Fruit fly (Drosophila melanogaster) whole organism, embryonic: ENCODE measurements around the gene CG13965.

Experiments
- Abd-B ChIP-seq: fragments of 200-800 bp; sonication (Bioruptor generic); optimal IDR thresholded peaks from 2 replicates; lab custom pipeline; 2018; ENCODE audit warnings: missing biosample characterization, mild to moderate bottlenecking, missing genetic modification characterization, moderate library complexity
- Awh ChIP-seq: fragments of 200-800 bp; sonication (Bioruptor generic); IDR thresholded peaks from 2 replicates; pipeline ENCODE4, ENCODE4 v1.3.6; 2022; ENCODE audit warnings: missing biosample characterization, missing genetic modification characterization
- B-H2 ChIP-seq: fragments of 200-800 bp; sonication (Bioruptor generic); optimal IDR thresholded peaks from 2 replicates; lab custom pipeline; 2018; ENCODE audit warnings: missing biosample characterization, mild to moderate bottlenecking, missing genetic modification characterization
- BEAF-32 ChIP-seq: fragments of 200-800 bp; sonication (Bioruptor generic); optimal IDR thresholded peaks from 3 replicates; lab custom pipeline; 2017; ENCODE audit warnings: missing biosample characterization, missing genetic modification characterization, mild to moderate bottlenecking, moderate library complexity, missing genetic modification reagents
- Bdp1 ChIP-seq: fragments of 200-800 bp; sonication (Bioruptor generic); optimal IDR thresholded peaks from 3 replicates; lab custom pipeline; 2016; ENCODE audit warnings: missing biosample characterization, missing genetic modification characterization
- Bgb ChIP-seq: fragments of 200-800 bp; sonication (Bioruptor generic); IDR thresholded peaks from 2 replicates; pipeline ENCODE4 v1.3.6; 2022; ENCODE audit warnings: missing biosample characterization, missing genetic modification characterization; ENCODE audit not compliant: partially characterized antibody
- CG10267 ChIP-seq: fragments of 200-800 bp; sonication (Bioruptor generic); optimal IDR thresholded peaks from 2 replicates; lab custom pipeline; 2018; ENCODE audit warnings: missing biosample characterization, mild to moderate bottlenecking, missing genetic modification characterization, moderate library complexity
- CG12659 ChIP-seq: fragments of 200-800 bp; sonication (Bioruptor generic); optimal IDR thresholded peaks from 3 replicates; lab custom pipeline; 2017; ENCODE audit warnings: mild to moderate bottlenecking, missing biosample characterization, missing genetic modification reagents, missing genetic modification characterization
- CG13287 ChIP-seq: fragments of 200-800 bp; sonication (Bioruptor generic); IDR thresholded peaks from 2 replicates; pipeline ENCODE4 v1.3.6; 2022; ENCODE audit warnings: missing biosample characterization, missing genetic modification characterization; ENCODE audit not compliant: partially characterized antibody
- CG14860 ChIP-seq: fragments of 200-800 bp; sonication (Bioruptor generic); IDR thresholded peaks from 3 replicates; pipeline ENCODE4 v1.3.6; 2022; ENCODE audit warnings: missing biosample characterization, missing genetic modification characterization; ENCODE audit not compliant: partially characterized antibody
- CG15514 ChIP-seq: fragments of 200-800 bp; sonication (Bioruptor generic); optimal IDR thresholded peaks from 3 replicates; lab custom pipeline; 2017; ENCODE audit warnings: missing biosample characterization, missing genetic modification characterization, mild to moderate bottlenecking, moderate library complexity, missing genetic modification reagents
- CG17359 ChIP-seq: fragments of 200-800 bp; sonication (Bioruptor generic); optimal IDR thresholded peaks from 3 replicates; lab custom pipeline; 2018; ENCODE audit warnings: missing biosample characterization, mild to moderate bottlenecking, missing genetic modification characterization, moderate library complexity
- CG2116 ChIP-seq: fragments of 200-800 bp; sonication (Bioruptor generic); optimal IDR thresholded peaks from 3 replicates; lab custom pipeline; 2018; ENCODE audit warnings: missing biosample characterization, mild to moderate bottlenecking, missing genetic modification characterization
- CG2889 ChIP-seq: fragments of 200-800 bp; sonication (Bioruptor generic); IDR thresholded peaks from 3 replicates; pipeline ENCODE4 v1.3.6; 2022; ENCODE audit warnings: missing biosample characterization, missing genetic modification characterization
- CG6791 ChIP-seq: fragments of 200-800 bp; sonication (Bioruptor generic); IDR thresholded peaks from 3 replicates; pipeline ENCODE4 v1.3.6; 2022; ENCODE audit warnings: missing biosample characterization, missing genetic modification characterization; ENCODE audit not compliant: partially characterized antibody
- CG6854 ChIP-seq: fragments of 200-800 bp; sonication (Bioruptor generic); optimal IDR thresholded peaks from 3 replicates; lab custom pipeline; 2017; ENCODE audit warnings: missing biosample characterization, mild to moderate bottlenecking, missing genetic modification characterization
- CG7357 ChIP-seq: fragments of 200-800 bp; sonication (Bioruptor generic); IDR thresholded peaks from 3 replicates; pipeline ENCODE4 v1.3.6; 2022; ENCODE audit warnings: missing biosample characterization, missing genetic modification characterization
- CG7928 ChIP-seq: fragments of 200-800 bp; sonication (Bioruptor generic); optimal IDR thresholded peaks from 2 replicates; lab custom pipeline; 2017; ENCODE audit warnings: missing biosample characterization, mild to moderate bottlenecking, missing genetic modification characterization
- E2f2 ChIP-seq: fragments of 200-800 bp; sonication (Bioruptor generic); IDR thresholded peaks from 2 replicates; pipeline ENCODE4 v1.3.6; 2022; ENCODE audit warnings: missing biosample characterization, missing genetic modification characterization
- Fer1 ChIP-seq: fragments of 200-800 bp; sonication (Bioruptor generic); optimal IDR thresholded peaks from 2 replicates; lab custom pipeline; 2017; ENCODE audit warnings: missing biosample characterization, mild to moderate bottlenecking, missing genetic modification characterization
- HHEX ChIP-seq: fragments of 200-800 bp; sonication (Bioruptor generic); optimal IDR thresholded peaks from 3 replicates; lab custom pipeline; 2017; ENCODE audit warnings: missing biosample characterization, mild to moderate bottlenecking, missing genetic modification characterization, missing genetic modification reagents
- HmgZ ChIP-seq: fragments of 200-800 bp; sonication (Bioruptor generic); optimal IDR thresholded peaks from 2 replicates; lab custom pipeline; 2018; ENCODE audit warnings: missing biosample characterization, mild to moderate bottlenecking, missing genetic modification characterization
- Lhr ChIP-seq: fragments of 200-800 bp; sonication (Bioruptor generic); optimal IDR thresholded peaks from 3 replicates; lab custom pipeline; 2017; ENCODE audit warnings: mild to moderate bottlenecking, missing biosample characterization, missing genetic modification reagents, missing genetic modification characterization
- Lpt ChIP-seq: fragments of >200 bp; optimal IDR thresholded peaks from 2 replicates; lab custom pipeline; 2018; ENCODE audit warnings: missing biosample characterization, missing genetic modification characterization
- MBD-R2 ChIP-seq: fragments of 200-800 bp; sonication (Bioruptor generic); IDR thresholded peaks from 2 replicates; pipeline ENCODE4 v1.3.6; 2022; ENCODE audit warnings: missing biosample characterization, missing genetic modification characterization
- Oli ChIP-seq: fragments of 200-800 bp; sonication (Bioruptor generic); optimal IDR thresholded peaks from 2 replicates; lab custom pipeline; 2018; ENCODE audit warnings: missing biosample characterization, mild to moderate bottlenecking, missing genetic modification characterization, moderate library complexity
- Opbp ChIP-seq: fragments of 200-800 bp; sonication (Bioruptor generic); IDR thresholded peaks from 3 replicates; pipeline ENCODE4 v1.3.6; 2022; ENCODE audit warnings: missing biosample characterization, missing genetic modification characterization; ENCODE audit not compliant: partially characterized antibody
- PHDP ChIP-seq: fragments of 200-800 bp; sonication (Bioruptor generic); optimal IDR thresholded peaks from 3 replicates; lab custom pipeline; 2018; ENCODE audit warnings: missing biosample characterization, mild to moderate bottlenecking, missing genetic modification characterization, moderate library complexity
- ato ChIP-seq: fragments of 200-800 bp; sonication (Bioruptor generic); IDR thresholded peaks from 2 replicates; pipeline ENCODE4 v1.3.6; 2022; ENCODE audit warnings: missing biosample characterization, missing genetic modification characterization; ENCODE audit not compliant: partially characterized antibody
- bigmax ChIP-seq: fragments of 200-800 bp; sonication (Bioruptor generic); optimal IDR thresholded peaks from 2 replicates; lab custom pipeline; 2018; ENCODE audit warnings: missing biosample characterization, mild to moderate bottlenecking, missing genetic modification characterization
- caup ChIP-seq: fragments of 200-800 bp; sonication (Bioruptor generic); optimal IDR thresholded peaks from 3 replicates; lab custom pipeline; 2017; ENCODE audit warnings: missing biosample characterization, mild to moderate bottlenecking, missing genetic modification characterization, moderate library complexity; ENCODE audit not compliant: severe bottlenecking
- cg ChIP-seq: fragments of 200-800 bp; sonication (Bioruptor generic); optimal IDR thresholded peaks from 3 replicates; lab custom pipeline; 2019; ENCODE audit warnings: missing biosample characterization, mild to moderate bottlenecking, missing genetic modification characterization, moderate library complexity
- da ChIP-seq: fragments of 200-800 bp; sonication (Bioruptor generic); optimal IDR thresholded peaks from 2 replicates; lab custom pipeline; 2016; ENCODE audit warnings: missing biosample characterization, missing genetic modification characterization
- fd64A ChIP-seq: fragments of 200-800 bp; sonication (Bioruptor generic); optimal IDR thresholded peaks from 3 replicates; lab custom pipeline; 2018; ENCODE audit warnings: missing biosample characterization, mild to moderate bottlenecking, missing genetic modification characterization
- hb ChIP-seq: fragments of 200-800 bp; sonication (Bioruptor generic); IDR thresholded peaks from 3 replicates; pipeline ENCODE4 v1.3.6; 2022; ENCODE audit warnings: missing biosample characterization, missing genetic modification characterization; ENCODE audit not compliant: partially characterized antibody
- jumu ChIP-seq: fragments of 200-800 bp; sonication (Bioruptor generic); optimal IDR thresholded peaks from 3 replicates; lab custom pipeline; 2016; ENCODE audit warnings: missing biosample characterization, missing genetic modification characterization
- nmo ChIP-seq: fragments of 200-800 bp; sonication (Bioruptor generic); optimal IDR thresholded peaks from 2 replicates; lab custom pipeline; 2018; ENCODE audit warnings: missing biosample characterization, mild to moderate bottlenecking, missing genetic modification characterization, moderate library complexity
- pb ChIP-seq: fragments of 200-800 bp; sonication (Bioruptor generic); optimal IDR thresholded peaks from 3 replicates; lab custom pipeline; 2016; ENCODE audit warnings: missing biosample characterization, missing genetic modification characterization
- pho ChIP-seq: fragments of 200-800 bp; sonication (Bioruptor generic); optimal IDR thresholded peaks from 2 replicates; lab custom pipeline; 2016; ENCODE audit warnings: missing biosample characterization, missing genetic modification characterization
- salm ChIP-seq: fragments of 200-800 bp; sonication (Bioruptor generic); optimal IDR thresholded peaks from 2 replicates; lab custom pipeline; 2018; ENCODE audit warnings: missing biosample characterization, mild to moderate bottlenecking, missing genetic modification characterization
- sens ChIP-seq: fragments of 200-800 bp; sonication (Bioruptor generic); peaks from one replicate; lab custom pipeline; 2016; ENCODE audit warnings: missing biosample characterization, missing genetic modification characterization
- sisA ChIP-seq: fragments of 200-800 bp; sonication (Bioruptor generic); IDR thresholded peaks from 2 replicates; pipeline ENCODE4 v1.3.6; 2022; ENCODE audit warnings: missing biosample characterization, missing genetic modification characterization
- slp2 ChIP-seq: fragments of 200-800 bp; sonication (Bioruptor generic); optimal IDR thresholded peaks from 2 replicates; lab custom pipeline; 2016; ENCODE audit warnings: missing biosample characterization, missing genetic modification characterization
- tap ChIP-seq: fragments of 200-800 bp; optimal IDR thresholded peaks from 3 replicates; lab custom pipeline; 2019; ENCODE audit warnings: missing biosample characterization, mild to moderate bottlenecking, missing genetic modification characterization, moderate library complexity
- tgo ChIP-seq: fragments of 200-800 bp; sonication (Bioruptor generic); IDR thresholded peaks from 3 replicates; pipeline ENCODE4 v1.3.6; 2022; ENCODE audit warnings: missing biosample characterization, missing genetic modification characterization
- tna ChIP-seq: fragments of 200-800 bp; sonication (Bioruptor generic); IDR thresholded peaks from 2 replicates; pipeline ENCODE4 v1.3.6; 2022; ENCODE audit warnings: missing biosample characterization, missing genetic modification characterization; ENCODE audit not compliant: partially characterized antibody
- trem ChIP-seq: fragments of 200-800 bp; optimal IDR thresholded peaks from 3 replicates; lab custom pipeline; 2019; ENCODE audit warnings: missing biosample characterization, mild to moderate bottlenecking, missing genetic modification characterization, moderate library complexity
- zen ChIP-seq: fragments of 200-800 bp; sonication (Bioruptor generic); optimal IDR thresholded peaks from 3 replicates; lab custom pipeline; 2018; ENCODE audit warnings: missing biosample characterization, mild to moderate bottlenecking, missing genetic modification characterization, moderate library complexity

CG13965 gene

DNA sequence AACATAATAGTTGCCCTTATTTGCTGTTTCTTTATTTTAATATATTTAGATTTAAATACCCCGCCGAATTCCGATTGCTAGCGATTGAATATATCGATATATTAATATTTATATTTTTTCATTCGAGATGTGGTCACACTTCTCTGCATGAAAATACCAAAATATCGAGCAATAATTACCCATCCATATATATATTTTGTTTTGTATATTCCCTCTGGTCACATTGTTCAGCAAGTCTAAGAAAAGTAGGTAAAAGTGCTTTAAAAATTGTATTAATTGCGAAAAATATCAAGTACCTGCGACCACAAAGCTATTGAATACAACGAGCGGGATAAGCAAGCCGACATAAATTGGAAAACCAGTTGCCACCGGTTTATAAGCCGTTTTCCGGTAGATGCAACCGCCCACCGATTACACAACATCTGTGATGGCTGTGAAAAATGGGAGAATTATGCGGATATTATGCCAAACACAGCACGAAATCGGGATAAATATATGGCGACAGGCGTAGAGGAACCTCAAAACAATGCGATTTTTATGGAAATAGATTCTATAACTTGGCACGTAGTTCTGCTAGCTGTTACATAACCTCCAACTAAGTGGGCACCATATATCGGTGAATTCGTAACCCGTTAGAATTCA is 3.5 kb downstream of the CG13965 start, which contains the start of gene COX4 (continued):
- TF ChIP-seq HHEX (GFP tag; lab: Kevin White, UChicago): no peak
- peak; percentile 13 for TF ChIP-seq tap
- TF ChIP-seq MBD-R2 (GFP tag; lab: Robert Waterston, UW): peak; percentile 36
- peak; percentile 67 for TF ChIP-seq CG10267 (tag; lab: Kevin White, UChicago)
- TF ChIP-seq da: no peak
- peak; percentile 33; the same call in 1 of the 2 replicates for TF ChIP-seq tna
- peak; percentile 84 for TF ChIP-seq bigmax
- peak; percentile 2 for TF ChIP-seq sens (GFP tag; lab: Kevin White, UChicago)
- TF ChIP-seq salm (tag; lab: Kevin White, UChicago): no peak
- peak; percentile 84 for TF ChIP-seq CG13287 (GFP tag; lab: Robert Waterston, UW)
- TF ChIP-seq fd64A (GFP tag; lab: Kevin White, UChicago): no peak
- TF ChIP-seq cg (GFP tag; lab: Kevin White, UChicago): no peak
- no peak for TF ChIP-seq sisA (GFP tag; lab: Robert Waterston, UW)
- peak; percentile 26 for TF ChIP-seq B-H2
- TF ChIP-seq jumu (GFP tag; lab: Kevin White, UChicago): no peak
- TF ChIP-seq PHDP (tag; lab: Kevin White, UChicago): peak; percentile 8
- no peak for TF ChIP-seq caup (GFP tag; lab: Kevin White, UChicago)
- TF ChIP-seq HmgZ: peak; percentile 30
- TF ChIP-seq CG17359: peak; percentile 4
- no peak for TF ChIP-seq pb
- peak; percentile 62; the same call in 2 of the 3 replicates for TF ChIP-seq CG6791 (GFP tag; lab: Robert Waterston, UW)
- TF ChIP-seq tgo (GFP tag; lab: Robert Waterston, UW): no peak
- peak; percentile 69 for TF ChIP-seq trem (tag; lab: Kevin White, UChicago)
- TF ChIP-seq hb (GFP tag; lab: Robert Waterston, UW): no peak
- TF ChIP-seq Abd-B: peak; percentile 25
- no peak for TF ChIP-seq ato
- peak; percentile 44 for TF ChIP-seq CG12659 (GFP tag; lab: Kevin White, UChicago)
- TF ChIP-seq Lhr: peak; percentile 40
- no peak for TF ChIP-seq Awh (GFP tag; lab: Robert Waterston, UW)
- no peak for TF ChIP-seq Bdp1 (GFP tag; lab: Kevin White, UChicago)
- TF ChIP-seq CG6854 (GFP tag; lab: Kevin White, UChicago): no peak
- peak; percentile 24 for TF ChIP-seq CG15514 (GFP tag; lab: Kevin White, UChicago)
- TF ChIP-seq CG7357: no peak
- no peak for TF ChIP-seq CG7928 (GFP tag; lab: Kevin White, UChicago)
- TF ChIP-seq CG2889: no peak
- peak; percentile 95 for TF ChIP-seq E2f2 (GFP tag; lab: Robert Waterston, UW)
- TF ChIP-seq CG14860: peak; percentile 64
- TF ChIP-seq Fer1: no peak
- TF ChIP-seq Bgb (GFP tag; lab: Robert Waterston, UW): peak; percentile 80
- TF ChIP-seq zen: peak; percentile 71
- TF ChIP-seq Opbp (GFP tag; lab: Robert Waterston, UW): peak; percentile 75; the same call in 2 of the 3 replicates
- peak; percentile 75 for TF ChIP-seq CG2116 (GFP tag; lab: Kevin White, UChicago)
- no peak for TF ChIP-seq slp2 (GFP tag; lab: Kevin White, UChicago)
- no peak for TF ChIP-seq Lpt (GFP tag; lab: Kevin White, UChicago)
- peak; percentile 78 for TF ChIP-seq BEAF-32 (GFP tag; lab: Kevin White, UChicago)
- no peak for TF ChIP-seq Oli
- TF ChIP-seq pho: no peak
- TF ChIP-seq nmo: peak; percentile 24
